Worm (Caenorhabditis elegans) whole organism, young adult: Measurements from ENCODE around the gene ZC513.3.

Experiments used
- B0035.1 ChIP-seq: sonication (generic microtip); optimal IDR thresholded peaks from 2 replicates; lab custom pipeline; 2016; ENCODE audit warnings: missing genetic modification characterization, mild to moderate bottlenecking, missing compliant biosample characterization, missing genotype, missing genetic modification reagents
- B0261.1 ChIP-seq: sonication (generic microtip); optimal IDR thresholded peaks from 2 replicates; lab custom pipeline; 2016; ENCODE audit warnings: mild to moderate bottlenecking, missing genetic modification characterization, moderate library complexity, missing compliant biosample characterization
- B0336.3 ChIP-seq: fragments of 200-800 bp; sonication (Bioruptor generic); IDR thresholded peaks from 2 replicates; pipeline ENCODE4 v1.3.6; 2022; ENCODE audit warnings: missing genetic modification characterization, missing compliant biosample characterization
- C06A6.2 ChIP-seq: fragments of 200-800 bp; sonication (Bioruptor generic); conservative IDR thresholded peaks from 2 replicates; pipeline ENCODE4 v1.3.6; 2022; ENCODE audit warnings: missing genetic modification characterization, missing compliant biosample characterization
- F33H1.4 ChIP-seq: fragments of 200-800 bp; sonication (Bioruptor generic); IDR thresholded peaks from 2 replicates; pipeline ENCODE4 v1.3.6; 2022; ENCODE audit warnings: missing genetic modification reagents, missing genetic modification characterization, missing compliant biosample characterization
- T07F8.4 ChIP-seq: sonication (generic microtip); optimal IDR thresholded peaks from 2 replicates; lab custom pipeline; 2016; ENCODE audit warnings: mild to moderate bottlenecking, missing genetic modification characterization, moderate library complexity, missing compliant biosample characterization
- T26A5.8 ChIP-seq: sonication (generic microtip); optimal IDR thresholded peaks from 2 replicates; lab custom pipeline; 2016; ENCODE audit warnings: missing genetic modification characterization, missing compliant biosample characterization
- Y53F4B.3 ChIP-seq: fragments of 200-800 bp; sonication (Bioruptor generic); IDR thresholded peaks from 2 replicates; pipeline ENCODE4 v1.3.6; 2022; ENCODE audit warnings: missing genetic modification reagents, missing genetic modification characterization, missing compliant biosample characterization
- Y79H2A.3 ChIP-seq: fragments of 200-800 bp; sonication (Bioruptor generic); conservative IDR thresholded peaks from 2 replicates; pipeline ENCODE4 v1.3.6; 2022; ENCODE audit warnings: missing genetic modification reagents, missing genetic modification characterization, missing compliant biosample characterization
- Y95B8A.8 ChIP-seq: fragments of 200-800 bp; sonication (Bioruptor generic); IDR thresholded peaks from 2 replicates; pipeline ENCODE4 v1.3.6; 2022; ENCODE audit warnings: missing genetic modification reagents, missing genetic modification characterization, missing compliant biosample characterization
- aptf-3 ChIP-seq: fragments of 200-800 bp; sonication (Bioruptor generic); IDR thresholded peaks from 2 replicates; pipeline ENCODE4 v1.3.6; 2022; ENCODE audit warnings: missing genetic modification characterization, missing compliant biosample characterization
- athp-1 ChIP-seq: sonication (generic microtip); optimal IDR thresholded peaks from 2 replicates; lab custom pipeline; 2017; ENCODE audit warnings: mild to moderate bottlenecking, missing genetic modification characterization, missing compliant biosample characterization
- attf-5 ChIP-seq: fragments of 200-800 bp; sonication (Bioruptor generic); optimal IDR thresholded peaks from 2 replicates; lab custom pipeline; 2018; ENCODE audit warnings: mild to moderate bottlenecking, missing genetic modification characterization, missing compliant biosample characterization
- cebp-1 ChIP-seq, 2 experiments: fragments of 200-800 bp in 1 of 2; sonication (Bioruptor generic) in 1 of 2; sonication (generic microtip) in 1 of 2; IDR thresholded peaks in 1 of 2; optimal IDR thresholded peaks in 1 of 2; 2 replicates each; pipeline versions ENCODE4 v1.3.6 to Lab custom; 2017 to 2022; ENCODE audit warnings: missing compliant biosample characterization in 2 of 2, missing genetic modification characterization in 2 of 2, mild to moderate bottlenecking in 1 of 2, missing genetic modification reagents in 1 of 2, moderate library complexity in 1 of 2
- cebp-2 ChIP-seq: fragments of 200-800 bp; sonication (Bioruptor generic); IDR thresholded peaks from 2 replicates; pipeline ENCODE4 v1.3.6; 2022; ENCODE audit warnings: missing genetic modification characterization, missing compliant biosample characterization
- ceh-100 ChIP-seq: fragments of 200-800 bp; sonication (Bioruptor generic); IDR thresholded peaks from 2 replicates; pipeline ENCODE4 v1.3.6; 2022; ENCODE audit warnings: missing genetic modification reagents, missing genetic modification characterization, missing compliant biosample characterization
- ceh-27 ChIP-seq: fragments of 200-800 bp; sonication (Bioruptor generic); optimal IDR thresholded peaks from 2 replicates; lab custom pipeline; 2018; ENCODE audit warnings: mild to moderate bottlenecking, missing genetic modification characterization, moderate library complexity, missing compliant biosample characterization
- ceh-58 ChIP-seq: fragments of 200-800 bp; sonication (Bioruptor generic); IDR thresholded peaks from 2 replicates; pipeline ENCODE4 v1.3.6; 2022; ENCODE audit warnings: missing genetic modification characterization, missing compliant biosample characterization
- dox-1 ChIP-seq: fragments of 200-800 bp; sonication (Bioruptor generic); IDR thresholded peaks from 2 replicates; pipeline ENCODE4 v1.3.6; 2022; ENCODE audit warnings: missing genetic modification reagents, missing genetic modification characterization, missing compliant biosample characterization
- egl-44 ChIP-seq: fragments of 200-800 bp; sonication (Bioruptor generic); IDR thresholded peaks from 2 replicates; pipeline ENCODE4 v1.3.6; 2022; ENCODE audit warnings: missing genetic modification reagents, missing genetic modification characterization, missing compliant biosample characterization
- hlh-12 ChIP-seq: sonication (generic microtip); optimal IDR thresholded peaks from 2 replicates; lab custom pipeline; 2016; ENCODE audit warnings: missing genetic modification characterization, missing compliant biosample characterization
- hmg-20 ChIP-seq: fragments of 200-800 bp; sonication (Bioruptor generic); IDR thresholded peaks from 2 replicates; pipeline ENCODE4 v1.3.6; 2022; ENCODE audit warnings: missing genetic modification reagents, missing genetic modification characterization, missing compliant biosample characterization
- lag-1 ChIP-seq: fragments of 200-800 bp; sonication (Bioruptor generic); IDR thresholded peaks from 2 replicates; pipeline ENCODE4 v1.3.6; 2022; ENCODE audit warnings: missing genetic modification reagents, missing genetic modification characterization, missing compliant biosample characterization
- lin-35 ChIP-seq, 3 experiments: fragments of 150-350 bp in 2 of 3; sonication (generic microtip) in 1 of 3; optimal IDR thresholded peaks; 2 replicates each; lab custom pipeline; 2014 to 2018; ENCODE audit warnings: missing biosample characterization in 3 of 3, missing genetic modification characterization in 3 of 3, missing genetic modification reagents in 3 of 3
- madf-6 ChIP-seq: fragments of 200-800 bp; sonication (Bioruptor generic); IDR thresholded peaks from 2 replicates; pipeline ENCODE4 v1.3.6; 2022; ENCODE audit warnings: missing genetic modification reagents, missing genetic modification characterization, missing compliant biosample characterization
- mxl-1 ChIP-seq: sonication (generic microtip); optimal IDR thresholded peaks from 2 replicates; lab custom pipeline; 2016; ENCODE audit warnings: missing genetic modification characterization, missing compliant biosample characterization
- nfya-1 ChIP-seq: sonication (generic microtip); optimal IDR thresholded peaks from 2 replicates; lab custom pipeline; 2017; ENCODE audit warnings: antibody characterized with exemption, missing compliant biosample characterization, missing genetic modification characterization, borderline replicate concordance; ENCODE audit not compliant: insufficient read depth
- nfya-2 ChIP-seq: fragments of 200-800 bp; sonication (Bioruptor generic); IDR thresholded peaks from 2 replicates; pipeline ENCODE4 v1.3.6; 2022; ENCODE audit warnings: missing genetic modification reagents, missing genetic modification characterization, missing compliant biosample characterization
- nhr-80 ChIP-seq: sonication (generic microtip); optimal IDR thresholded peaks from 2 replicates; lab custom pipeline; 2016; ENCODE audit warnings: missing genetic modification characterization, missing compliant biosample characterization
- rcor-1 ChIP-seq: fragments of 200-800 bp; sonication (Bioruptor generic); IDR thresholded peaks from 2 replicates; pipeline ENCODE4 v1.3.6; 2022; ENCODE audit warnings: missing genetic modification reagents, missing genetic modification characterization, missing compliant biosample characterization
- repo-1 ChIP-seq: sonication (generic microtip); optimal IDR thresholded peaks from 2 replicates; lab custom pipeline; 2017; ENCODE audit warnings: mild to moderate bottlenecking, missing genetic modification characterization, missing compliant biosample characterization
- sea-2 ChIP-seq: fragments of 200-800 bp; sonication (Bioruptor generic); IDR thresholded peaks from 2 replicates; pipeline ENCODE4 v1.3.6; 2022; ENCODE audit warnings: missing genetic modification characterization, missing compliant biosample characterization
- somi-1 ChIP-seq: fragments of 200-800 bp; sonication (Bioruptor generic); optimal IDR thresholded peaks from 2 replicates; lab custom pipeline; 2018; ENCODE audit warnings: mild to moderate bottlenecking, missing genetic modification characterization, missing compliant biosample characterization
- sptf-2 ChIP-seq: fragments of 200-800 bp; sonication (Bioruptor generic); optimal IDR thresholded peaks from 2 replicates; lab custom pipeline; 2018; ENCODE audit warnings: mild to moderate bottlenecking, missing genetic modification characterization, missing compliant biosample characterization
- tlf-1 ChIP-seq: fragments of 200-800 bp; sonication (Bioruptor generic); optimal IDR thresholded peaks from 2 replicates; lab custom pipeline; 2018; ENCODE audit warnings: mild to moderate bottlenecking, missing genetic modification characterization, missing compliant biosample characterization
- unc-62 ChIP-seq: fragments of 150-350 bp; optimal IDR thresholded peaks from 2 replicates; lab custom pipeline; 2014; ENCODE audit warnings: missing biosample characterization, missing genetic modification reagents, missing genetic modification characterization
- zfh-2 ChIP-seq: fragments of 200-800 bp; sonication (Bioruptor generic); conservative IDR thresholded peaks from 2 replicates; pipeline ENCODE4 v1.3.6; 2022; ENCODE audit warnings: missing genetic modification reagents, missing genetic modification characterization, missing compliant biosample characterization
- zim-3 ChIP-seq: sonication (generic microtip); optimal IDR thresholded peaks from 2 replicates; lab custom pipeline; 2017; ENCODE audit warnings: mild to moderate bottlenecking, missing genetic modification characterization, moderate library complexity, missing compliant biosample characterization
- ztf-25 ChIP-seq: fragments of 200-800 bp; sonication (Bioruptor generic); IDR thresholded peaks from 2 replicates; pipeline ENCODE4 v1.3.6; 2022; ENCODE audit warnings: missing genetic modification reagents, missing genetic modification characterization, missing compliant biosample characterization

Gene ZC513.3

DNA sequence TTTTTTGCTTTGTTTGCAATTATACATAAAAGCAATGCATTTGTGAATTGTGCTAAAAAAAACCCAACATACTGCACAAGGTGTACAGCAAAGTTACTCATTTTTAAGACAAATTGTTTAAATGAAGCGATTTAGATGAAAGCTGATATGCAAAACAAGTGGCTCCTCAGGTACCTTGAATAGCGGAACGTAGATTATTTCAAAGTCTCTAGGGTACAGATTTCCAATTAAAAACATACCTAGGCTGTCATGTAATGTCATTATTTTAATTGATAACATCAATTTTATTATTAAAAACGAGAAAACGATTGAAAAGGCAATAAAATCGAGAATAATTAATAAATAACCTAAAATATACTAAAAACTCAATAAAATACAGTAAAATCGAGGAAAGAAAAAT is 15.3 kb downstream of the ZC513.3 start, which contains the start of gene str-139:
Gene str-139 (minus strand): TSS at position 101 of the 400 bp plus-strand sequence.
- TF ChIP-seq T07F8.4 (no peak), B0035.1 (tag; lab: Kevin White, UChicago) (no peak), Y79H2A.3 (GFP tag; lab: Robert Waterston, UW) (no peak), zfh-2 (GFP tag; lab: Robert Waterston, UW) (no peak), B0336.3 (no peak), ztf-25 (GFP tag; lab: Robert Waterston, UW) (no peak), somi-1 (no peak), sptf-2 (GFP tag; lab: Kevin White, UChicago) (no peak), mxl-1 (tag; lab: Kevin White, UChicago) (no peak), unc-62 (GFP tag; lab: Kevin White, UChicago) (no peak), ceh-58 (GFP tag; lab: Robert Waterston, UW) (no peak), B0261.1 (tag; lab: Kevin White, UChicago) (no peak), T26A5.8 (tag; lab: Kevin White, UChicago) (no peak), F33H1.4 (no peak), tlf-1 (no peak)

DNA sequence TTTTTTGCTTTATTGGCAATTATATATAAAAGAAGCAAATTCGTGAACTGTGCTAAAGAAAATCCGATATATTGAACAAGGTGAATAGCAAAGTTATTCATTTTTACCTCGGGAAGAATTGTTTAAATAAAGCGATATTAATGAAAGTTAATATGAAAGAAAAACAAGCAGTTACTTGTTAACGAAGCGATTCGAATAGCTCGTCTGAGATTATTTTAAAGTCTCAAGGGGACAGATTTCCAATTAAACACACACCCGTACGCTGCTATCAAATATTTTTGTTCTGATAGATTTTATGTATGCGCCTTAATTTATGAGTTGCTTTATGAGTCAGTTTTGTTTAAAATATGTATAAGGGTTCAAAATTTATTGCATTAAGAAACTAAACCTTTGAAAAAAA is 21.0 kb downstream of the ZC513.3 start, which contains the start of gene str-140:
Gene str-140 (minus strand): TSS at position 101 of the 400 bp plus-strand sequence.
- TF ChIP-seq athp-1 (tag; lab: Kevin White, UChicago) = no peak
- TF ChIP-seq cebp-2 (GFP tag; lab: Robert Waterston, UW) = no peak
- TF ChIP-seq zim-3 (tag; lab: Kevin White, UChicago) = no peak
- no peak for TF ChIP-seq ceh-27 (GFP tag; lab: Kevin White, UChicago)
- TF ChIP-seq nfya-2 = no peak
- TF ChIP-seq dox-1 (GFP tag; lab: Robert Waterston, UW) = no peak
- no peak for TF ChIP-seq Y95B8A.8 (GFP tag; lab: Robert Waterston, UW)
- no peak for TF ChIP-seq lag-1 (GFP tag; lab: Robert Waterston, UW)
- TF ChIP-seq ceh-100 (GFP tag; lab: Robert Waterston, UW) = no peak
- no peak for TF ChIP-seq hmg-20 (GFP tag; lab: Robert Waterston, UW)
- no peak for TF ChIP-seq lin-35 (GFP tag; optimal IDR thresholded peaks at IDR 0.05; lab: Kevin White, UChicago)
- TF ChIP-seq aptf-3 (GFP tag; lab: Robert Waterston, UW) = no peak
- no peak for TF ChIP-seq hlh-12 (tag; lab: Kevin White, UChicago)
- no peak for TF ChIP-seq sea-2 (GFP tag; lab: Robert Waterston, UW)
- no peak for TF ChIP-seq rcor-1 (GFP tag; lab: Robert Waterston, UW)
- TF ChIP-seq egl-44 (GFP tag; lab: Robert Waterston, UW) = no peak

ce11 chrV:8069637-8070036 is 22.8 kb downstream of the ZC513.3 start, which contains the start of gene str-143:
str-143 (minus strand) TSS chrV:8069737.
- TF ChIP-seq madf-6 (GFP tag; lab: Robert Waterston, UW) (no peak), nfya-1 (no peak)

- TF ChIP-seq nhr-80 (tag; lab: Kevin White, UChicago) = no peak
- TF ChIP-seq repo-1 (tag; lab: Kevin White, UChicago) = no peak
- TF ChIP-seq cebp-1 (GFP tag; IDR thresholded peaks at IDR 0.05; lab: Robert Waterston, UW) = no peak
- TF ChIP-seq cebp-1 (tag; optimal IDR thresholded peaks at IDR 0.05; lab: Kevin White, UChicago) = no peak
- TF ChIP-seq rcor-1 (GFP tag; lab: Robert Waterston, UW) = no peak
- TF ChIP-seq Y53F4B.3 (GFP tag; lab: Robert Waterston, UW) = no peak
- no peak for TF ChIP-seq attf-5
- no peak for TF ChIP-seq C06A6.2 (GFP tag; lab: Robert Waterston, UW)
- TF ChIP-seq zim-3 (tag; lab: Kevin White, UChicago) = no peak
- TF ChIP-seq, all 124 proteins: peak for 0
Observed at ce11 chrV:8072047-8072446, 25.2 kb downstream of the ZC513.3 start, which contains the start of gene str-144. str-144 (minus strand) TSS chrV:8072147.
